Worm (Caenorhabditis elegans) whole organism, L4 larva: ENCODE measurements around the gene B0395.3.

Experiments
- F37D6.2 ChIP-seq: sonication (generic microtip); optimal IDR thresholded peaks from 2 replicates; lab custom pipeline; 2016; ENCODE audit warnings: mild to moderate bottlenecking, missing genetic modification characterization, missing compliant biosample characterization
- R02D3.7 ChIP-seq: fragments of 150-350 bp; sonication (generic microtip); optimal IDR thresholded peaks from 3 replicates; lab custom pipeline; 2014; ENCODE audit warnings: missing biosample characterization, missing genetic modification characterization
- Y5F2A.4 ChIP-seq: fragments of 200-800 bp; sonication (Bioruptor generic); optimal IDR thresholded peaks from 2 replicates; lab custom pipeline; 2018; ENCODE audit warnings: mild to moderate bottlenecking, missing genetic modification characterization, missing compliant biosample characterization
- ZK546.5 ChIP-seq, 2 experiments: sonication (generic microtip); optimal IDR thresholded peaks; 2 replicates each; lab custom pipeline; 2017; ENCODE audit warnings: missing biosample characterization in 2 of 2, missing genetic modification characterization in 2 of 2
- aly-2 ChIP-seq: sonication (generic microtip); optimal IDR thresholded peaks from 2 replicates; lab custom pipeline; 2018; ENCODE audit warnings: missing biosample characterization, missing genetic modification characterization
- arid-1 ChIP-seq: fragments of 200-800 bp; sonication (Bioruptor generic); conservative IDR thresholded peaks from 2 replicates; pipeline ENCODE4 v1.3.6; 2022; ENCODE audit warnings: missing genetic modification reagents, missing genetic modification characterization, missing compliant biosample characterization
- ceh-28 ChIP-seq: fragments of 150-350 bp; optimal IDR thresholded peaks from 2 replicates; lab custom pipeline; 2014; ENCODE audit warnings: missing biosample characterization, missing genetic modification reagents, missing genetic modification characterization
- ceh-44 ChIP-seq: fragments of 200-800 bp; sonication (Bioruptor generic); IDR thresholded peaks from 2 replicates; pipeline ENCODE4 v1.3.6; 2022; ENCODE audit warnings: missing genetic modification reagents, missing genetic modification characterization, missing compliant biosample characterization
- cey-2 ChIP-seq: sonication (generic microtip); optimal IDR thresholded peaks from 3 replicates; lab custom pipeline; 2017; ENCODE audit warnings: missing genetic modification characterization, mild to moderate bottlenecking, missing compliant biosample characterization, antibody characterized with exemption, borderline replicate concordance; ENCODE audit not compliant: insufficient read depth
- ctbp-1 ChIP-seq: fragments of 200-800 bp; sonication (Bioruptor generic); IDR thresholded peaks from 2 replicates; pipeline ENCODE4 v1.3.6; 2022; ENCODE audit warnings: missing genetic modification reagents, missing genetic modification characterization, missing compliant biosample characterization
- daf-19 ChIP-seq: fragments of 200-800 bp; sonication (Bioruptor generic); conservative IDR thresholded peaks from 2 replicates; pipeline ENCODE4 v1.3.6; 2022; ENCODE audit warnings: missing genetic modification characterization, missing compliant biosample characterization
- daf-8 ChIP-seq: fragments of 200-800 bp; sonication (Bioruptor generic); IDR thresholded peaks from 2 replicates; pipeline ENCODE4 v1.3.6; 2022; ENCODE audit warnings: missing genetic modification characterization, missing compliant biosample characterization
- dmd-6 ChIP-seq: fragments of 200-800 bp; sonication (Bioruptor generic); IDR thresholded peaks from 2 replicates; pipeline ENCODE4 v1.3.6; 2022; ENCODE audit warnings: missing genetic modification reagents, missing genetic modification characterization, missing compliant biosample characterization
- dmd-8 ChIP-seq: fragments of 200-800 bp; sonication (Bioruptor generic); IDR thresholded peaks from 2 replicates; pipeline ENCODE4 v1.3.6; 2022; ENCODE audit warnings: missing genetic modification characterization, missing compliant biosample characterization
- dpl-1 ChIP-seq: fragments of 150-350 bp; optimal IDR thresholded peaks from 2 replicates; lab custom pipeline; 2014; ENCODE audit warnings: missing biosample characterization, missing genetic modification reagents, missing genetic modification characterization
- duxl-1 ChIP-seq: sonication (generic microtip); optimal IDR thresholded peaks from 2 replicates; lab custom pipeline; 2016; ENCODE audit warnings: mild to moderate bottlenecking, missing genetic modification characterization, moderate library complexity, missing compliant biosample characterization; ENCODE audit not compliant: poor library complexity
- dve-1 ChIP-seq: sonication (generic microtip); optimal IDR thresholded peaks from 2 replicates; lab custom pipeline; 2017; ENCODE audit warnings: antibody characterized with exemption, mild to moderate bottlenecking, missing genetic modification characterization, missing compliant biosample characterization; ENCODE audit not compliant: insufficient read depth
- fkh-10 ChIP-seq: fragments of 150-350 bp; optimal IDR thresholded peaks from 2 replicates; lab custom pipeline; 2014; ENCODE audit warnings: missing biosample characterization, missing genetic modification reagents, missing genetic modification characterization
- gei-8 ChIP-seq: fragments of 200-800 bp; sonication (Bioruptor generic); optimal IDR thresholded peaks from 2 replicates; lab custom pipeline; 2018; ENCODE audit warnings: mild to moderate bottlenecking, missing genetic modification characterization, missing compliant biosample characterization
- hif-1 ChIP-seq, 2 experiments: sonication (generic microtip); optimal IDR thresholded peaks; 2 replicates each; lab custom pipeline; 2016 to 2017; ENCODE audit warnings: missing compliant biosample characterization in 2 of 2, missing genetic modification characterization in 2 of 2, missing genetic modification reagents in 2 of 2, missing genotype in 2 of 2, mild to moderate bottlenecking in 1 of 2
- hlh-30 ChIP-seq: sonication (generic microtip); optimal IDR thresholded peaks from 2 replicates; lab custom pipeline; 2017; ENCODE audit warnings: antibody characterized with exemption, mild to moderate bottlenecking, missing genetic modification characterization, missing compliant biosample characterization; ENCODE audit not compliant: insufficient read depth
- jun-1 ChIP-seq: fragments of 150-350 bp; optimal IDR thresholded peaks from 2 replicates; lab custom pipeline; 2014; ENCODE audit warnings: missing biosample characterization, missing genetic modification reagents, missing genetic modification characterization
- lin-15B ChIP-seq: fragments of 150-350 bp; sonication (generic microtip); optimal IDR thresholded peaks from 3 replicates; lab custom pipeline; 2014; ENCODE audit warnings: missing biosample characterization, missing genetic modification characterization
- lin-29 ChIP-seq: fragments of 200-800 bp; sonication (Bioruptor generic); IDR thresholded peaks from 2 replicates; pipeline ENCODE4 v1.3.6; 2022; ENCODE audit warnings: missing genetic modification reagents, missing genetic modification characterization, missing compliant biosample characterization
- lin-39 ChIP-seq: fragments of 150-350 bp; optimal IDR thresholded peaks from 2 replicates; lab custom pipeline; 2014; ENCODE audit warnings: missing biosample characterization, missing genetic modification reagents, missing genetic modification characterization
- lir-3 ChIP-seq: sonication (generic microtip); optimal IDR thresholded peaks from 2 replicates; lab custom pipeline; 2016; ENCODE audit warnings: mild to moderate bottlenecking, missing genetic modification characterization, missing compliant biosample characterization
- lsy-2 ChIP-seq, 2 experiments: fragments of 150-350 bp in 1 of 2; sonication (generic microtip) in 1 of 2; optimal IDR thresholded peaks; 2 replicates each; lab custom pipeline; 2014 to 2017; ENCODE audit warnings: missing biosample characterization in 2 of 2, missing genetic modification characterization in 2 of 2
- madf-5 ChIP-seq, 2 experiments: fragments of 200-800 bp; sonication (Bioruptor generic); IDR thresholded peaks; 2 replicates each; pipeline ENCODE4 v1.3.6; 2022; ENCODE audit warnings: missing compliant biosample characterization in 2 of 2, missing genetic modification characterization in 2 of 2
- madf-9 ChIP-seq: fragments of 200-800 bp; sonication (Bioruptor generic); conservative IDR thresholded peaks from 2 replicates; pipeline ENCODE4 v1.3.6; 2022; ENCODE audit warnings: missing genetic modification reagents, missing genetic modification characterization, missing compliant biosample characterization
- mdl-1 ChIP-seq, 2 experiments: fragments of 150-350 bp in 1 of 2; sonication (generic microtip) in 1 of 2; optimal IDR thresholded peaks; 2 replicates each; lab custom pipeline; 2014 to 2017; ENCODE audit warnings: missing biosample characterization in 2 of 2, missing genetic modification characterization in 2 of 2
- mdt-29 ChIP-seq: fragments of 200-800 bp; sonication (Bioruptor generic); IDR thresholded peaks from 2 replicates; pipeline ENCODE4 v1.3.6; 2022; ENCODE audit warnings: missing genetic modification reagents, missing genetic modification characterization, missing compliant biosample characterization
- mxl-3 ChIP-seq: fragments of 200-800 bp; sonication (Bioruptor generic); optimal IDR thresholded peaks from 2 replicates; lab custom pipeline; 2018; ENCODE audit warnings: mild to moderate bottlenecking, missing genetic modification characterization, missing compliant biosample characterization
- nhr-102 ChIP-seq: sonication (generic microtip); optimal IDR thresholded peaks from 2 replicates; lab custom pipeline; 2016; ENCODE audit warnings: mild to moderate bottlenecking, missing genetic modification characterization, moderate library complexity, missing compliant biosample characterization
- nhr-11 ChIP-seq: fragments of 150-350 bp; optimal IDR thresholded peaks from 2 replicates; lab custom pipeline; 2014; ENCODE audit warnings: missing biosample characterization, missing genetic modification characterization
- nhr-237 ChIP-seq: sonication (generic microtip); optimal IDR thresholded peaks from 2 replicates; lab custom pipeline; 2017; ENCODE audit warnings: missing biosample characterization, missing genetic modification characterization
- nhr-25 ChIP-seq: sonication (generic microtip); optimal IDR thresholded peaks from 2 replicates; lab custom pipeline; 2017; ENCODE audit warnings: missing genetic modification characterization, mild to moderate bottlenecking, missing compliant biosample characterization, antibody characterized with exemption, moderate library complexity, borderline replicate concordance; ENCODE audit not compliant: insufficient read depth
- nhr-28 ChIP-seq: fragments of 150-350 bp; optimal IDR thresholded peaks from 2 replicates; lab custom pipeline; 2014; ENCODE audit warnings: missing biosample characterization, missing genetic modification characterization
- nhr-42 ChIP-seq: fragments of 200-800 bp; sonication (Bioruptor generic); IDR thresholded peaks from 2 replicates; pipeline ENCODE4 v1.3.6; 2022; ENCODE audit warnings: missing genetic modification characterization, missing compliant biosample characterization
- nhr-48 ChIP-seq: sonication (generic microtip); optimal IDR thresholded peaks from 2 replicates; lab custom pipeline; 2016; ENCODE audit warnings: mild to moderate bottlenecking, missing genetic modification characterization, missing compliant biosample characterization
- nhr-6 ChIP-seq: fragments of 150-350 bp; optimal IDR thresholded peaks from 2 replicates; lab custom pipeline; 2014; ENCODE audit warnings: missing biosample characterization, missing genetic modification characterization
- php-3 ChIP-seq: fragments of 200-800 bp; sonication (Bioruptor generic); IDR thresholded peaks from 2 replicates; pipeline ENCODE4 v1.3.6; 2022; ENCODE audit warnings: missing genetic modification reagents, missing genetic modification characterization, missing compliant biosample characterization
- rbr-2 ChIP-seq: sonication (generic microtip); optimal IDR thresholded peaks from 2 replicates; lab custom pipeline; 2016; ENCODE audit warnings: missing genotype, missing genetic modification characterization, missing compliant biosample characterization
- saeg-2 ChIP-seq: fragments of 200-800 bp; sonication (Bioruptor generic); IDR thresholded peaks from 2 replicates; pipeline ENCODE4 v1.3.6; 2022; ENCODE audit warnings: missing genetic modification reagents, missing genetic modification characterization, missing compliant biosample characterization
- set-16 ChIP-seq: fragments of 200-800 bp; sonication (Bioruptor generic); IDR thresholded peaks from 2 replicates; pipeline ENCODE4 v1.3.6; 2022; ENCODE audit warnings: missing genetic modification reagents, missing genetic modification characterization, missing compliant biosample characterization
- unc-39 ChIP-seq: sonication (generic microtip); optimal IDR thresholded peaks from 2 replicates; lab custom pipeline; 2017; ENCODE audit warnings: missing biosample characterization, missing genetic modification characterization
- unc-62 ChIP-seq, 3 experiments: fragments of 150-350 bp in 1 of 3; sonication (generic microtip); optimal IDR thresholded peaks in 2 of 3; peaks in 1 of 3; 1 replicate in 1 of 3; 2 replicates in 2 of 3; lab custom pipeline; 2014 to 2017; ENCODE audit warnings: missing biosample characterization in 3 of 3, missing genetic modification characterization in 3 of 3, missing genetic modification reagents in 3 of 3, missing genotype in 1 of 3
- vab-7 ChIP-seq: fragments of 200-800 bp; sonication (Bioruptor generic); IDR thresholded peaks from 2 replicates; pipeline ENCODE4 v1.3.6; 2022; ENCODE audit warnings: missing genetic modification reagents, missing genetic modification characterization, missing compliant biosample characterization
- zip-2 ChIP-seq: fragments of 150-350 bp; optimal IDR thresholded peaks from 2 replicates; lab custom pipeline; 2014; ENCODE audit warnings: missing biosample characterization, missing genetic modification characterization

Gene B0395.3

ce11 chrX:16028980-16029379 lies 11.1 kb downstream of the B0395.3 start:
- TF ChIP-seq set-16 (GFP tag; lab: Robert Waterston, UW) (peak; percentile 78), daf-8 (no peak)

ce11 chrX:16024558-16024957 lies 15.5 kb downstream of the B0395.3 start:
- TF ChIP-seq ceh-28, result no peak
- peak; percentile 90 for TF ChIP-seq dmd-6
- TF ChIP-seq lsy-2 (tag; optimal IDR thresholded peaks at IDR 0.05; lab: Kevin White, UChicago), result peak; percentile 69 to 71
- peak; percentile 29 to 94 for TF ChIP-seq hif-1 (tag; optimal IDR thresholded peaks at IDR 0.05; lab: Kevin White, UChicago)
- no peak for TF ChIP-seq unc-62 (GFP tag; optimal IDR thresholded peaks at IDR 0.05 in 1 of 2; lab: Kevin White, UChicago)
- no peak for TF ChIP-seq unc-62 (tag; optimal IDR thresholded peaks at IDR 0.05; lab: Kevin White, UChicago)
- peak; percentile 88 for TF ChIP-seq dve-1
- TF ChIP-seq nhr-25 (tag; lab: Kevin White, UChicago), result no peak
- TF ChIP-seq fkh-10 (GFP tag; lab: Kevin White, UChicago), result peak; percentile 61
- TF ChIP-seq lin-29 (GFP tag; lab: Robert Waterston, UW), result 0 out of 2 replicates have a peak, but pooled peaks have one; percentile 29
- TF ChIP-seq unc-39 (tag; lab: Kevin White, UChicago), result no peak
- TF ChIP-seq mdl-1 (tag; optimal IDR thresholded peaks at IDR 0.05; lab: Kevin White, UChicago), result peak; percentile 85 to 94
- peak; percentile 92 for TF ChIP-seq ctbp-1 (GFP tag; lab: Robert Waterston, UW)
- no peak for TF ChIP-seq mdt-29 (GFP tag; lab: Robert Waterston, UW)
- TF ChIP-seq madf-9 (GFP tag; lab: Robert Waterston, UW), result 0 out of 2 replicates have a peak, but pooled peaks have one; percentile 44
- TF ChIP-seq nhr-11 (tag; lab: Kevin White, UChicago), result peak; percentile 91
- TF ChIP-seq F37D6.2 (tag; lab: Kevin White, UChicago), result peak; percentile 65
- 0 out of 2 replicates have a peak, but pooled peaks have one; percentile 38 for TF ChIP-seq arid-1 (GFP tag; lab: Robert Waterston, UW)
- no peak for TF ChIP-seq madf-5 (GFP tag; IDR thresholded peaks at IDR 0.05; lab: Robert Waterston, UW)
- peak; percentile 78 for TF ChIP-seq saeg-2 (GFP tag; lab: Robert Waterston, UW)
- peak; percentile 74 for TF ChIP-seq nhr-102
- TF ChIP-seq dmd-8 (GFP tag; lab: Robert Waterston, UW), result no peak
- TF ChIP-seq jun-1 (tag; lab: Kevin White, UChicago), result peak; percentile 21
- TF ChIP-seq nhr-6, result peak; percentile 73
- TF ChIP-seq daf-19, result no peak
- TF ChIP-seq vab-7 (GFP tag; lab: Robert Waterston, UW), result no peak
- no peak for TF ChIP-seq cey-2 (tag; lab: Kevin White, UChicago)
- TF ChIP-seq R02D3.7 (tag; lab: Kevin White, UChicago), result no peak
- TF ChIP-seq zip-2 (tag; lab: Kevin White, UChicago), result no peak
- no peak for TF ChIP-seq nhr-237 (tag; lab: Kevin White, UChicago)
- TF ChIP-seq ceh-44 (GFP tag; lab: Robert Waterston, UW), result no peak
- TF ChIP-seq php-3 (GFP tag; lab: Robert Waterston, UW), result peak; percentile 73
- TF ChIP-seq aly-2, result no peak
- TF ChIP-seq dpl-1 (GFP tag; lab: Kevin White, UChicago), result no peak
- peak; percentile 69 for TF ChIP-seq gei-8 (GFP tag; lab: Kevin White, UChicago)
- TF ChIP-seq hlh-30, result peak; percentile 81
- TF ChIP-seq lin-39 (tag; lab: Kevin White, UChicago), result no peak
- TF ChIP-seq nhr-48 (tag; lab: Kevin White, UChicago), result peak; percentile 91
- peak; percentile 14 for TF ChIP-seq lir-3 (tag; lab: Kevin White, UChicago)
- no peak for TF ChIP-seq Y5F2A.4 (GFP tag; lab: Kevin White, UChicago)
- peak; percentile 5 for TF ChIP-seq duxl-1 (tag; lab: Kevin White, UChicago)
- peak; percentile 88 for TF ChIP-seq mxl-3 (GFP tag; lab: Kevin White, UChicago)
- TF ChIP-seq nhr-28, result peak; percentile 89
- no peak for TF ChIP-seq ZK546.5 (tag; optimal IDR thresholded peaks at IDR 0.05; lab: Kevin White, UChicago)
- no peak for TF ChIP-seq lin-15B (tag; lab: Kevin White, UChicago)
- TF ChIP-seq rbr-2 (tag; lab: Kevin White, UChicago), result peak; percentile 80
- 0 out of 2 replicates have a peak, but pooled peaks have one; percentile 44 for TF ChIP-seq nhr-42 (GFP tag; lab: Robert Waterston, UW)
